Fruit fly (Drosophila melanogaster): Measurements from ENCODE around the gene CG7985.
A peak's percentile ranks its signal among the peaks of the same experiment; 100 is the strongest.

Gene CG7985

DNA sequence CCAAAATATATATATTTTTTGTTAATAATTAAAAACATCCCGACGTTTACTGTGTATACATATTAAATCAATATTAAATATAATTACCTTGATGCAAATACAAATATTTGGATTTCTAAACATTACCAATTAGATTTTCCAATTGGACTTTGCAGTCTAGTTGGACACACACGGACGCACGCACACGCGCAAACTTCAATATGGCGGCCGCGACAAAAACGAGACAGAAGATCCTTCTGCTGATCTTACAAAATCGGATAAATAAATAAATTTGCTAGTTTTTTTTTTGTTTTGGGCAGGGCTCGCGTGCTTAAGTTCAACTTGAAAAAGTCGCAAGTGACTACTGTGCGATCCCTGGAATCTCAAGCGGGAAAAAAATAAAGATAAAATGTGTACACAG, 43.0 kb upstream of the CG7985 start:
- TF ChIP-seq fd85E (GFP tag; optimal IDR thresholded peaks at IDR 0.05), result no peak
- TF ChIP-seq cyc (GFP tag; optimal IDR thresholded peaks at IDR 0.05), result no peak
- TF ChIP-seq dsx (GFP tag; optimal IDR thresholded peaks at IDR 0.05; ENCODE audit: poor library complexity, severe bottlenecking), result no peak
- TF ChIP-seq CG1621 (tag; optimal IDR thresholded peaks at IDR 0.05), result no peak
- TF ChIP-seq ss (GFP tag; optimal IDR thresholded peaks at IDR 0.05), result no peak
- no peak for TF ChIP-seq CG8319 (GFP tag; optimal IDR thresholded peaks at IDR 0.05)

DNA sequence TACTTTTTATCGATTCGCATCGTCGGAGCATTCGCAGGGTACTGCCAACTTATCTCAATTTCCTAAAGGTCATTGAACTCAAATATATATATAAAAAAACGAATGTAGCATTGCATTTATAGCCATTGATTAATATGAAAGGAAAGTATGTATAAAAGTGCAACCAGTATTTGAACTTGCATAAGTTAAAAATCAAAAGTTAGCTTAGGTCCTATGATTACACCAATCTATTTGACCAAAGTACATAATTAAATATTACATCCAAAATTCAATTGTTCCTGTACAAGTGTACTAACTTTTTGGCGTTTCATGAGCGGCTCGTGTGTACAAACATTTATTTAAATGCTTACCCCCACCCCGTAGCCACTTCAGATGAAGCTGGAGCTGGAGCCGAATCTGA, 42.2 kb upstream of the CG7985 start:
- TF ChIP-seq CG4318 (GFP tag; optimal IDR thresholded peaks at IDR 0.05), result no peak
- TF ChIP-seq CG3032 (tag; optimal IDR thresholded peaks at IDR 0.05), result peak; percentile 77
- TF ChIP-seq CG8119 (GFP tag; IDR thresholded peaks at IDR 0.05), result no peak
- no peak for TF ChIP-seq dsx (GFP tag; optimal IDR thresholded peaks at IDR 0.05; ENCODE audit: poor library complexity, severe bottlenecking)
- peak; percentile 55 for TF ChIP-seq pdm3 (GFP tag; optimal IDR thresholded peaks at IDR 0.05)
- peak; percentile 49 for TF ChIP-seq OdsH (GFP tag; optimal IDR thresholded peaks at IDR 0.05)
- TF ChIP-seq topi (GFP tag; optimal IDR thresholded peaks at IDR 0.05), result peak; percentile 67
- TF ChIP-seq CG31627 (GFP tag; optimal IDR thresholded peaks at IDR 0.05), result peak; percentile 50
- peak; percentile 64 for TF ChIP-seq Met (GFP tag; optimal IDR thresholded peaks at IDR 0.05)
- TF ChIP-seq fd59A (GFP tag; optimal IDR thresholded peaks at IDR 0.05), result peak; percentile 36
- TF ChIP-seq spab (GFP tag; optimal IDR thresholded peaks at IDR 0.05), result peak; percentile 13
- no peak for TF ChIP-seq CG10669 (GFP tag; optimal IDR thresholded peaks at IDR 0.05)
- peak; percentile 54 for TF ChIP-seq Sox14 (GFP tag; optimal IDR thresholded peaks at IDR 0.05)
- peak; percentile 44 for TF ChIP-seq CG6792 (GFP tag; optimal IDR thresholded peaks at IDR 0.05)
- no peak for TF ChIP-seq fd85E (GFP tag; optimal IDR thresholded peaks at IDR 0.05)
- peak; percentile 44 for TF ChIP-seq acj6 (GFP tag; optimal IDR thresholded peaks at IDR 0.05)
- peak; percentile 63 for TF ChIP-seq CG8632 (GFP tag; optimal IDR thresholded peaks at IDR 0.05)
- TF ChIP-seq Eip75B (GFP tag; optimal IDR thresholded peaks at IDR 0.05), result peak; percentile 30
- TF ChIP-seq Sox15 (GFP tag; optimal IDR thresholded peaks at IDR 0.05), result peak; percentile 46
- peak; percentile 26 for TF ChIP-seq Ets96B (tag; optimal IDR thresholded peaks at IDR 0.05)
- peak; percentile 45 for TF ChIP-seq cyc (GFP tag; optimal IDR thresholded peaks at IDR 0.05)
- TF ChIP-seq Blimp-1 (GFP tag; optimal IDR thresholded peaks at IDR 0.05), result no peak
- peak; percentile 74 for TF ChIP-seq esn (GFP tag; optimal IDR thresholded peaks at IDR 0.05)
- no peak for TF ChIP-seq CG6808 (GFP tag; optimal IDR thresholded peaks at IDR 0.05)
- peak; percentile 47 for TF ChIP-seq Hr39 (GFP tag; optimal IDR thresholded peaks at IDR 0.05)
- TF ChIP-seq ss (GFP tag; optimal IDR thresholded peaks at IDR 0.05), result peak; percentile 6 to 34
- peak; percentile 20 for TF ChIP-seq net (GFP tag; optimal IDR thresholded peaks at IDR 0.05)
- TF ChIP-seq CG34406 (GFP tag; optimal IDR thresholded peaks at IDR 0.05), result peak; percentile 55
- peak in 1 of 2 experiments; percentile 36 for TF ChIP-seq salr (GFP tag; optimal IDR thresholded peaks at IDR 0.05)
- TF ChIP-seq Sox102F (GFP tag; optimal IDR thresholded peaks at IDR 0.05), result peak; percentile 31
- TF ChIP-seq svp (GFP tag), result peak; percentile 81
- TF ChIP-seq CG11902 (GFP tag; optimal IDR thresholded peaks at IDR 0.05), result peak; percentile 32
- no peak for TF ChIP-seq CG11762 (GFP tag; optimal IDR thresholded peaks at IDR 0.05; ENCODE audit: insufficient read depth)
- peak; percentile 45 for TF ChIP-seq CG32006 (GFP tag; optimal IDR thresholded peaks at IDR 0.05)
- peak; percentile 89 for TF ChIP-seq Eip78C (GFP tag)
- peak; percentile 59 for TF ChIP-seq Smox (GFP tag; optimal IDR thresholded peaks at IDR 0.05)
- TF ChIP-seq Ets21C (GFP tag; optimal IDR thresholded peaks at IDR 0.05), result peak; percentile 27
- peak; percentile 36 for TF ChIP-seq CG10631 (GFP tag; optimal IDR thresholded peaks at IDR 0.05)
- TF ChIP-seq lz (GFP tag; optimal IDR thresholded peaks at IDR 0.05), result peak; percentile 60
- TF ChIP-seq CG15336 (GFP tag; IDR thresholded peaks at IDR 0.05), result no peak
- peak; percentile 40 for TF ChIP-seq achi (GFP tag; optimal IDR thresholded peaks at IDR 0.05)
- TF ChIP-seq CG3919 (GFP tag; optimal IDR thresholded peaks at IDR 0.05), result peak; percentile 33

All from whole organism, prepupa.